Fruit fly (Drosophila melanogaster) whole organism, embryonic: ENCODE results near the gene ea.

ENCODE experiments used
- Atf-2 ChIP-seq: fragments of 200-800 bp; sonication (Bioruptor generic); optimal IDR thresholded peaks from 2 replicates; lab custom pipeline; 2016; ENCODE audit warnings: missing biosample characterization, missing genetic modification characterization
- Atf6 ChIP-seq: fragments of 200-800 bp; sonication (Bioruptor generic); IDR thresholded peaks from 2 replicates; pipeline ENCODE4 v1.3.6; 2022; ENCODE audit warnings: missing biosample characterization, missing genetic modification characterization
- BtbVII ChIP-seq: fragments of 200-800 bp; sonication (Bioruptor generic); optimal IDR thresholded peaks from 3 replicates; lab custom pipeline; 2017; ENCODE audit warnings: missing biosample characterization, mild to moderate bottlenecking, missing genetic modification characterization
- CG12071 ChIP-seq: fragments of 200-800 bp; sonication (Bioruptor generic); optimal IDR thresholded peaks from 3 replicates; lab custom pipeline; 2018; ENCODE audit warnings: missing biosample characterization, mild to moderate bottlenecking, missing genetic modification characterization
- CG12236 ChIP-seq: fragments of 200-800 bp; sonication (Bioruptor generic); optimal IDR thresholded peaks from 2 replicates; lab custom pipeline; 2016; ENCODE audit warnings: missing biosample characterization, missing genetic modification characterization
- CG13775 ChIP-seq: fragments of 200-800 bp; sonication (Bioruptor generic); optimal IDR thresholded peaks from 3 replicates; lab custom pipeline; 2017; ENCODE audit warnings: missing biosample characterization, mild to moderate bottlenecking, missing genetic modification characterization
- CG16863 ChIP-seq: fragments of 200-800 bp; sonication (Bioruptor generic); optimal IDR thresholded peaks from 3 replicates; lab custom pipeline; 2016; ENCODE audit warnings: missing biosample characterization, missing genetic modification characterization
- CG17186 ChIP-seq: fragments of 200-800 bp; sonication (Bioruptor generic); optimal IDR thresholded peaks from 3 replicates; lab custom pipeline; 2017; ENCODE audit warnings: missing biosample characterization, missing genetic modification reagents, missing genetic modification characterization
- CG17328 ChIP-seq: fragments of 200-800 bp; sonication (Bioruptor generic); IDR thresholded peaks from 2 replicates; pipeline ENCODE4 v1.3.6; 2022; ENCODE audit warnings: missing biosample characterization, missing genetic modification characterization
- CG3847 ChIP-seq: fragments of 200-800 bp; sonication (Bioruptor generic); IDR thresholded peaks from 2 replicates; pipeline ENCODE4 v1.3.6; 2022; ENCODE audit warnings: missing biosample characterization, missing genetic modification characterization
- CG4328 ChIP-seq: fragments of 200-800 bp; sonication (Bioruptor generic); optimal IDR thresholded peaks from 3 replicates; lab custom pipeline; 2017; ENCODE audit warnings: missing biosample characterization, missing genetic modification reagents, missing genetic modification characterization
- CG5245 ChIP-seq: fragments of 200-800 bp; sonication (Bioruptor generic); optimal IDR thresholded peaks from 3 replicates; lab custom pipeline; 2016; ENCODE audit warnings: missing biosample characterization, missing genetic modification characterization
- CG6175 ChIP-seq: fragments of 200-800 bp; sonication (Bioruptor generic); IDR thresholded peaks from 3 replicates; pipeline ENCODE4 v1.3.6; 2022; ENCODE audit warnings: missing biosample characterization, missing genetic modification characterization
- CG6272 ChIP-seq: fragments of 200-800 bp; sonication (Bioruptor generic); IDR thresholded peaks from 2 replicates; pipeline ENCODE4 v1.3.6; 2022; ENCODE audit warnings: missing biosample characterization, missing genetic modification characterization
- CG6791 ChIP-seq: fragments of 200-800 bp; sonication (Bioruptor generic); IDR thresholded peaks from 3 replicates; pipeline ENCODE4 v1.3.6; 2022; ENCODE audit warnings: missing biosample characterization, missing genetic modification characterization; ENCODE audit not compliant: partially characterized antibody
- CG7556 ChIP-seq: fragments of 200-800 bp; sonication (Bioruptor generic); optimal IDR thresholded peaks from 2 replicates; lab custom pipeline; 2017; ENCODE audit warnings: missing biosample characterization, mild to moderate bottlenecking, missing genetic modification characterization
- CG7745 ChIP-seq: fragments of 200-800 bp; sonication (Bioruptor generic); optimal IDR thresholded peaks from 2 replicates; lab custom pipeline; 2018; ENCODE audit warnings: missing biosample characterization, mild to moderate bottlenecking, missing genetic modification characterization, moderate library complexity
- CG8478 ChIP-seq: fragments of >200 bp; optimal IDR thresholded peaks from 2 replicates; lab custom pipeline; 2018
- CG8924 ChIP-seq: fragments of 200-800 bp; optimal IDR thresholded peaks from 3 replicates; lab custom pipeline; 2019; ENCODE audit warnings: missing biosample characterization, mild to moderate bottlenecking, missing genetic modification characterization, moderate library complexity
- Eip74EF ChIP-seq, 2 experiments: fragments of 200-800 bp in 1 of 2; fragments of >200 bp in 1 of 2; sonication (Bioruptor generic) in 1 of 2; optimal IDR thresholded peaks; 2 replicates each; lab custom pipeline; 2017 to 2019; ENCODE audit warnings: missing biosample characterization in 2 of 2, missing genetic modification characterization in 2 of 2, mild to moderate bottlenecking in 1 of 2, moderate library complexity in 1 of 2
- Ets65A ChIP-seq: fragments of 200-800 bp; sonication (Bioruptor generic); peaks from one replicate; lab custom pipeline; 2016; ENCODE audit warnings: missing biosample characterization, missing genetic modification characterization
- HHEX ChIP-seq: fragments of 200-800 bp; sonication (Bioruptor generic); optimal IDR thresholded peaks from 3 replicates; lab custom pipeline; 2017; ENCODE audit warnings: missing biosample characterization, mild to moderate bottlenecking, missing genetic modification characterization, missing genetic modification reagents
- HmgZ ChIP-seq: fragments of 200-800 bp; sonication (Bioruptor generic); optimal IDR thresholded peaks from 2 replicates; lab custom pipeline; 2018; ENCODE audit warnings: missing biosample characterization, mild to moderate bottlenecking, missing genetic modification characterization
- Hmx ChIP-seq: fragments of 200-800 bp; sonication (Bioruptor generic); optimal IDR thresholded peaks from 2 replicates; lab custom pipeline; 2016; ENCODE audit warnings: missing biosample characterization, missing genetic modification characterization
- Jarid2 ChIP-seq: fragments of 200-800 bp; sonication (Bioruptor generic); optimal IDR thresholded peaks from 3 replicates; lab custom pipeline; 2017; ENCODE audit warnings: mild to moderate bottlenecking, missing biosample characterization, missing genetic modification reagents, missing genetic modification characterization
- Lhr ChIP-seq: fragments of 200-800 bp; sonication (Bioruptor generic); optimal IDR thresholded peaks from 3 replicates; lab custom pipeline; 2017; ENCODE audit warnings: mild to moderate bottlenecking, missing biosample characterization, missing genetic modification reagents, missing genetic modification characterization
- Lim3 ChIP-seq: fragments of 200-800 bp; sonication (Bioruptor generic); IDR thresholded peaks from 2 replicates; pipeline ENCODE4 v1.3.6; 2022; ENCODE audit warnings: missing biosample characterization, missing genetic modification characterization
- NC2α ChIP-seq: fragments of 200-800 bp; sonication (Bioruptor generic); optimal IDR thresholded peaks from 2 replicates; lab custom pipeline; 2016; ENCODE audit warnings: missing biosample characterization, missing genetic modification characterization
- Nf-YB ChIP-seq: fragments of 200-800 bp; sonication (Bioruptor generic); optimal IDR thresholded peaks from 3 replicates; lab custom pipeline; 2019; ENCODE audit warnings: missing biosample characterization, mild to moderate bottlenecking, missing genetic modification characterization, moderate library complexity
- Sox100B ChIP-seq: fragments of 200-800 bp; sonication (Bioruptor generic); optimal IDR thresholded peaks from 3 replicates; lab custom pipeline; 2018; ENCODE audit warnings: missing biosample characterization, mild to moderate bottlenecking, missing genetic modification characterization
- Spps ChIP-seq: fragments of 200-800 bp; sonication (Bioruptor generic); optimal IDR thresholded peaks from 2 replicates; lab custom pipeline; 2018; ENCODE audit warnings: missing biosample characterization, mild to moderate bottlenecking, missing genetic modification characterization
- Sry-β ChIP-seq: fragments of 200-800 bp; sonication (Bioruptor generic); optimal IDR thresholded peaks from 2 replicates; lab custom pipeline; 2018; ENCODE audit warnings: missing biosample characterization, mild to moderate bottlenecking, missing genetic modification characterization, moderate library complexity
- Sry-δ ChIP-seq: fragments of 200-800 bp; sonication (Bioruptor generic); optimal IDR thresholded peaks from 2 replicates; lab custom pipeline; 2016; ENCODE audit warnings: missing biosample characterization, missing genetic modification characterization
- bab2 ChIP-seq: fragments of 200-800 bp; sonication (Bioruptor generic); optimal IDR thresholded peaks from 2 replicates; lab custom pipeline; 2016; ENCODE audit warnings: missing biosample characterization, missing genetic modification characterization
- chn ChIP-seq: fragments of 200-800 bp; sonication (Bioruptor generic); optimal IDR thresholded peaks from 2 replicates; lab custom pipeline; 2016; ENCODE audit warnings: missing biosample characterization, missing genetic modification characterization
- emc ChIP-seq: fragments of 200-800 bp; sonication (Bioruptor generic); optimal IDR thresholded peaks from 2 replicates; lab custom pipeline; 2016; ENCODE audit warnings: missing biosample characterization, missing genetic modification characterization
- en ChIP-seq: fragments of 200-800 bp; sonication (Bioruptor generic); optimal IDR thresholded peaks from 2 replicates; lab custom pipeline; 2016; ENCODE audit warnings: missing biosample characterization, missing genetic modification characterization
- gce ChIP-seq: fragments of 200-800 bp; sonication (Bioruptor generic); IDR thresholded peaks from 3 replicates; pipeline ENCODE4 v1.3.6; 2022; ENCODE audit warnings: missing biosample characterization, missing genetic modification characterization
- ind ChIP-seq: fragments of 200-800 bp; sonication (Bioruptor generic); optimal IDR thresholded peaks from 3 replicates; lab custom pipeline; 2016; ENCODE audit warnings: missing biosample characterization, missing genetic modification characterization
- jigr1 ChIP-seq: fragments of 200-800 bp; sonication (Bioruptor generic); IDR thresholded peaks from 3 replicates; pipeline ENCODE4 v1.3.6; 2022; ENCODE audit warnings: missing biosample characterization, missing genetic modification characterization
- klu ChIP-seq: fragments of 200-800 bp; sonication (Bioruptor generic); IDR thresholded peaks from 2 replicates; pipeline ENCODE4 v1.3.6; 2022; ENCODE audit warnings: missing biosample characterization, missing genetic modification characterization
- nmo ChIP-seq: fragments of 200-800 bp; sonication (Bioruptor generic); optimal IDR thresholded peaks from 2 replicates; lab custom pipeline; 2018; ENCODE audit warnings: missing biosample characterization, mild to moderate bottlenecking, missing genetic modification characterization, moderate library complexity
- nom ChIP-seq: fragments of 200-800 bp; sonication (Bioruptor generic); optimal IDR thresholded peaks from 2 replicates; lab custom pipeline; 2017; ENCODE audit warnings: missing biosample characterization, missing genetic modification characterization, mild to moderate bottlenecking, moderate library complexity, missing genetic modification reagents
- row ChIP-seq: fragments of 200-800 bp; sonication (Bioruptor generic); IDR thresholded peaks from 3 replicates; pipeline ENCODE4 v1.3.6; 2022; ENCODE audit warnings: missing biosample characterization, missing genetic modification characterization
- sqz ChIP-seq: fragments of 200-800 bp; sonication (Bioruptor generic); optimal IDR thresholded peaks from 3 replicates; lab custom pipeline; 2018; ENCODE audit warnings: missing biosample characterization, mild to moderate bottlenecking, missing genetic modification characterization
- stc ChIP-seq: fragments of 200-800 bp; sonication (Bioruptor generic); IDR thresholded peaks from 2 replicates; pipeline ENCODE4 v1.3.6; 2022; ENCODE audit warnings: missing biosample characterization, missing genetic modification characterization
- sug ChIP-seq: fragments of 200-800 bp; optimal IDR thresholded peaks from 2 replicates; lab custom pipeline; 2019; ENCODE audit warnings: missing biosample characterization, mild to moderate bottlenecking, missing genetic modification characterization, moderate library complexity
- tin ChIP-seq: fragments of 200-800 bp; sonication (Bioruptor generic); optimal IDR thresholded peaks from 3 replicates; lab custom pipeline; 2016; ENCODE audit warnings: missing biosample characterization, missing genetic modification characterization
- twi ChIP-seq: fragments of 200-800 bp; optimal IDR thresholded peaks from 2 replicates; lab custom pipeline; 2019; ENCODE audit warnings: missing biosample characterization, mild to moderate bottlenecking, missing genetic modification characterization, moderate library complexity

Gene ea

DNA sequence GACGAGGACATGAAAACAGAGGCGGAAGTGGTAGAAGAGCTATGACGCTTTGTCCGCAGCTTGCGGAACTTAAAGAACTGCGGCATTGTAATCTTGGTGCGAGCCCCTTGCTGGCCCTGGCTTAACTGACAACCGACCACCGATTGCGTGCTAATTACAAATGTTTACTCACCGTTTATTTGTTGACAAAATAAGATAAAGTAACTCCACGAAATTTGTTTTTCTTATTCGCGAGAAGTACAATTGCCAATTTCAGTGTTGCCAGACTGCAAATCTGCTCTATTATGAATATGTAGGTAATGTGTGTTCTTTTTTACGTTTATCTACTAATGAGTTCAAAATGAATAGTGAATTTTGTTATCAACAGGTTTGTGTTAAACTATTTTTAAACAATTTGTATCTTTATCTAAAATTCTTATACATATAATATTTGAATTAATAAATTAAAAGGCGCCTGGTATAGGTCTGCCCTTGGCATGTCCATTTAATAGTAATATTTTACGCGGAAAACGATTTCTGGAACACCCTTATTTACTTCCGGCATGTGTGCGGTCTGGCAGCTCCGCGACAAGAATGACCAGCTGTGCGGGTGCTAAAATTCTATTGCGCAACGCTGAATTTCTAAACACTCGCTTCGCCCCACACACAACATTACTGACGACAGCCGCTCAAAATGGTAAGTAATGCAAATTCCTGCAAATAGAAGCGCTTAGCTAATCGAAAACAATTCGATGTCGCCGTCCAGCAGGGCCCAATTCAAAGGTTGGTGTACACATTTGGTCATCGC is 28.3 kb downstream of the ea start, which contains the start of the genes Atg4b and Hibch:
Gene Atg4b, minus strand, starts transcription at position 280 of the 787 bp plus-strand sequence.
Gene Hibch, plus strand, starts transcription at position 585 of the 787 bp plus-strand sequence.
- TF ChIP-seq HHEX (GFP tag; lab: Kevin White, UChicago): peak; percentile 81
- peak; percentile 75 for TF ChIP-seq nom (GFP tag; lab: Kevin White, UChicago)
- TF ChIP-seq CG4328 (GFP tag; lab: Kevin White, UChicago): peak; percentile 79
- TF ChIP-seq CG17328 (GFP tag; lab: Robert Waterston, UW): no peak; the same call in 1 of the 2 replicates
- TF ChIP-seq twi (tag; lab: Kevin White, UChicago): peak; percentile 86
- TF ChIP-seq en (GFP tag; lab: Kevin White, UChicago): no peak
- TF ChIP-seq HmgZ (tag; lab: Kevin White, UChicago): peak; percentile 77
- TF ChIP-seq sqz (GFP tag; lab: Kevin White, UChicago): no peak
- TF ChIP-seq Jarid2 (GFP tag; lab: Kevin White, UChicago): no peak
- TF ChIP-seq Lhr (GFP tag; lab: Kevin White, UChicago): peak; percentile 43
- TF ChIP-seq CG7556: peak; percentile 87
- peak; percentile 84 for TF ChIP-seq tin (GFP tag; lab: Kevin White, UChicago)
- peak; percentile 91 for TF ChIP-seq CG8924 (tag; lab: Kevin White, UChicago)
- peak; percentile 87 for TF ChIP-seq klu
- TF ChIP-seq CG7745 (tag; lab: Kevin White, UChicago): no peak
- TF ChIP-seq Eip74EF (GFP tag; optimal IDR thresholded peaks at IDR 0.05; lab: Kevin White, UChicago): no peak
- TF ChIP-seq ind (GFP tag; lab: Kevin White, UChicago): peak; percentile 87
- TF ChIP-seq Lim3: 0 out of 2 replicates have a peak, but pooled peaks have one; percentile 25
- peak; percentile 0 for TF ChIP-seq CG16863 (GFP tag; lab: Kevin White, UChicago)
- peak; percentile 61 for TF ChIP-seq chn (GFP tag; lab: Kevin White, UChicago)
- TF ChIP-seq NC2α (GFP tag; lab: Kevin White, UChicago): no peak
- TF ChIP-seq CG17186: peak; percentile 37
- TF ChIP-seq BtbVII (GFP tag; lab: Kevin White, UChicago): peak; percentile 84
- peak; percentile 60; the same call in 2 of the 3 replicates for TF ChIP-seq CG6175
- peak; percentile 87 for TF ChIP-seq CG13775
- TF ChIP-seq CG12071: no peak
- TF ChIP-seq Ets65A: peak; percentile 89
- no peak for TF ChIP-seq bab2 (GFP tag; lab: Kevin White, UChicago)
- TF ChIP-seq CG8478 (lab: Kevin White, UChicago): peak; percentile 77
- TF ChIP-seq Spps (tag; lab: Kevin White, UChicago): peak; percentile 65
- TF ChIP-seq nmo: peak; percentile 79
- TF ChIP-seq Hmx (GFP tag; lab: Kevin White, UChicago): no peak
- peak; percentile 48 for TF ChIP-seq Sry-β (GFP tag; lab: Kevin White, UChicago)
- no peak for TF ChIP-seq CG12236 (GFP tag; lab: Kevin White, UChicago)
- no peak for TF ChIP-seq Sox100B (GFP tag; lab: Kevin White, UChicago)
- TF ChIP-seq CG5245 (GFP tag; lab: Kevin White, UChicago): peak; percentile 70
- TF ChIP-seq Sry-δ (GFP tag; lab: Kevin White, UChicago): peak; percentile 8
- peak; percentile 83; the same call in 1 of the 2 replicates for TF ChIP-seq Atf6 (GFP tag; lab: Robert Waterston, UW)
- no peak for TF ChIP-seq CG6791 (GFP tag; lab: Robert Waterston, UW)
- peak; percentile 97 for TF ChIP-seq row (GFP tag; lab: Robert Waterston, UW)
- peak; percentile 77 for TF ChIP-seq CG6272 (GFP tag; lab: Robert Waterston, UW)
- TF ChIP-seq gce (GFP tag; lab: Robert Waterston, UW): no peak
- TF ChIP-seq emc: no peak
- no peak for TF ChIP-seq Atf-2 (GFP tag; lab: Kevin White, UChicago)
- peak; percentile 92 for TF ChIP-seq CG3847
- peak; percentile 45; the same call in 1 of the 3 replicates for TF ChIP-seq jigr1 (GFP tag; lab: Robert Waterston, UW)
- TF ChIP-seq stc: peak; percentile 74
- TF ChIP-seq sug: peak; percentile 93
- peak; percentile 67 for TF ChIP-seq Nf-YB (GFP tag; lab: Kevin White, UChicago)
